Fruit fly (Drosophila melanogaster) whole organism, adult: ENCODE results near the gene CG6126.

Experiments used
- CG11617 ChIP-seq: fragments of 200-800 bp; sonication (Bioruptor generic); optimal IDR thresholded peaks from 2 replicates; lab custom pipeline; 2017; ENCODE audit warnings: mild to moderate bottlenecking, missing biosample characterization, missing genetic modification reagents, missing genetic modification characterization
- CG12768 ChIP-seq: fragments of 200-800 bp; sonication (Bioruptor generic); optimal IDR thresholded peaks from 2 replicates; lab custom pipeline; 2017; ENCODE audit warnings: missing biosample characterization, missing genetic modification characterization, mild to moderate bottlenecking, moderate library complexity, missing genetic modification reagents
- CG14711 ChIP-seq: fragments of 200-800 bp; sonication (Bioruptor generic); optimal IDR thresholded peaks from 2 replicates; lab custom pipeline; 2018; ENCODE audit warnings: missing biosample characterization, mild to moderate bottlenecking, missing genetic modification characterization, moderate library complexity
- CG1620 ChIP-seq: fragments of 200-800 bp; sonication (Bioruptor generic); optimal IDR thresholded peaks from 2 replicates; lab custom pipeline; 2016; ENCODE audit warnings: missing biosample characterization, missing genetic modification characterization
- CG33017 ChIP-seq: fragments of 200-800 bp; sonication (Bioruptor generic); optimal IDR thresholded peaks from 2 replicates; lab custom pipeline; 2018; ENCODE audit warnings: missing biosample characterization, mild to moderate bottlenecking, missing genetic modification characterization, moderate library complexity
- CG5204 ChIP-seq: fragments of 200-800 bp; sonication (Bioruptor generic); optimal IDR thresholded peaks from 2 replicates; lab custom pipeline; 2016; ENCODE audit warnings: missing biosample characterization, missing genetic modification characterization
- CG7045 ChIP-seq: fragments of 200-800 bp; sonication (Bioruptor generic); optimal IDR thresholded peaks from 2 replicates; lab custom pipeline; 2017; ENCODE audit warnings: missing biosample characterization, mild to moderate bottlenecking, missing genetic modification characterization
- CG7101 ChIP-seq: fragments of 200-800 bp; sonication (Bioruptor generic); optimal IDR thresholded peaks from 2 replicates; lab custom pipeline; 2018; ENCODE audit warnings: missing biosample characterization, mild to moderate bottlenecking, missing genetic modification characterization, moderate library complexity
- Clk ChIP-seq: fragments of 200-800 bp; sonication (Bioruptor generic); optimal IDR thresholded peaks from 2 replicates; lab custom pipeline; 2017; ENCODE audit warnings: missing biosample characterization, missing genetic modification characterization
- Crg-1 ChIP-seq: fragments of 200-800 bp; sonication (Bioruptor generic); optimal IDR thresholded peaks from 2 replicates; lab custom pipeline; 2016; ENCODE audit warnings: missing biosample characterization, missing genetic modification characterization
- Hr96 ChIP-seq: fragments of 200-800 bp; sonication (Bioruptor generic); optimal IDR thresholded peaks from 2 replicates; lab custom pipeline; 2016; ENCODE audit warnings: missing biosample characterization, missing genetic modification characterization
- Mnt ChIP-seq: fragments of 200-800 bp; sonication (Bioruptor generic); optimal IDR thresholded peaks from 2 replicates; lab custom pipeline; 2016; ENCODE audit warnings: missing biosample characterization, mild to moderate bottlenecking, missing genetic modification characterization
- bab1 ChIP-seq: fragments of 200-800 bp; sonication (Bioruptor generic); optimal IDR thresholded peaks from 3 replicates; lab custom pipeline; 2019; ENCODE audit warnings: missing biosample characterization, mild to moderate bottlenecking, missing genetic modification characterization, moderate library complexity
- cic ChIP-seq: fragments of 200-800 bp; sonication (Bioruptor generic); optimal IDR thresholded peaks from 2 replicates; lab custom pipeline; 2017; ENCODE audit warnings: missing biosample characterization, mild to moderate bottlenecking, missing genetic modification characterization, moderate library complexity
- cnc ChIP-seq, 2 experiments: fragments of >200 bp; optimal IDR thresholded peaks; 2 replicates each; lab custom pipeline; 2017
- kay ChIP-seq: fragments of 200-800 bp; sonication (Bioruptor generic); peaks from one replicate; lab custom pipeline; 2016; ENCODE audit warnings: missing biosample characterization, missing genetic modification characterization, borderline replicate concordance
- ovo ChIP-seq: fragments of 200-800 bp; sonication (Bioruptor generic); optimal IDR thresholded peaks from 2 replicates; lab custom pipeline; 2016; ENCODE audit warnings: missing biosample characterization, missing genetic modification characterization
- pad ChIP-seq: fragments of 200-800 bp; sonication (Bioruptor generic); optimal IDR thresholded peaks from 3 replicates; lab custom pipeline; 2017; ENCODE audit warnings: missing biosample characterization, missing genetic modification characterization, mild to moderate bottlenecking, moderate library complexity, missing genetic modification reagents
- tj ChIP-seq: fragments of 200-800 bp; sonication (Bioruptor generic); optimal IDR thresholded peaks from 3 replicates; lab custom pipeline; 2017; ENCODE audit warnings: missing biosample characterization, mild to moderate bottlenecking, missing genetic modification characterization, moderate library complexity
- toe ChIP-seq: fragments of 200-800 bp; sonication (Bioruptor generic); optimal IDR thresholded peaks from 2 replicates; lab custom pipeline; 2016; ENCODE audit warnings: missing biosample characterization, missing genetic modification characterization

The CG6126 gene

dm6 chr3R:16247609-16248499, 45.0 kb upstream of the CG6126 start:
- no peak for TF ChIP-seq cic (GFP tag; lab: Kevin White, UChicago)
- peak; percentile 59 for TF ChIP-seq Hr96 (GFP tag; lab: Kevin White, UChicago)
- peak; percentile 76 for TF ChIP-seq CG5204 (GFP tag; lab: Kevin White, UChicago)
- TF ChIP-seq CG1620 = no peak
- TF ChIP-seq CG11617 = peak; percentile 36
- TF ChIP-seq CG12768 (GFP tag; lab: Kevin White, UChicago) = peak; percentile 96
- peak; percentile 15 for TF ChIP-seq tj (GFP tag; lab: Kevin White, UChicago)
- TF ChIP-seq CG7045 (GFP tag; lab: Kevin White, UChicago) = peak; percentile 93
- TF ChIP-seq Crg-1 (GFP tag; lab: Kevin White, UChicago) = no peak
- TF ChIP-seq CG33017 = peak; percentile 62
- TF ChIP-seq CG14711 (tag; lab: Kevin White, UChicago) = peak; percentile 74
- no peak for TF ChIP-seq cnc (optimal IDR thresholded peaks at IDR 0.05; lab: Kevin White, UChicago)
- no peak for TF ChIP-seq kay (GFP tag; lab: Kevin White, UChicago)
- TF ChIP-seq pad = peak; percentile 56
- TF ChIP-seq toe (GFP tag; lab: Kevin White, UChicago) = peak; percentile 91
- TF ChIP-seq CG7101 (tag; lab: Kevin White, UChicago) = peak; percentile 75
- TF ChIP-seq ovo (GFP tag; lab: Kevin White, UChicago) = no peak
- peak; percentile 96 for TF ChIP-seq Clk (GFP tag; lab: Kevin White, UChicago)

dm6 chr3R:16247027-16247426, 44.1 kb upstream of the CG6126 start:
- TF ChIP-seq pad (no peak), Hr96 (GFP tag; lab: Kevin White, UChicago) (no peak), Crg-1 (GFP tag; lab: Kevin White, UChicago) (no peak), tj (GFP tag; lab: Kevin White, UChicago) (no peak), CG33017 (no peak), cnc (optimal IDR thresholded peaks at IDR 0.05; lab: Kevin White, UChicago) (no peak), bab1 (GFP tag; lab: Kevin White, UChicago) (no peak), kay (GFP tag; lab: Kevin White, UChicago) (no peak), CG5204 (GFP tag; lab: Kevin White, UChicago) (no peak), CG12768 (GFP tag; lab: Kevin White, UChicago) (no peak), toe (GFP tag; lab: Kevin White, UChicago) (no peak), Clk (GFP tag; lab: Kevin White, UChicago) (no peak), Mnt (no peak), CG7045 (GFP tag; lab: Kevin White, UChicago) (no peak), ovo (GFP tag; lab: Kevin White, UChicago) (no peak), CG14711 (tag; lab: Kevin White, UChicago) (no peak), CG11617 (no peak), cic (GFP tag; lab: Kevin White, UChicago) (no peak), CG7101 (tag; lab: Kevin White, UChicago) (no peak)

dm6 chr3R:16245298-16246098, 42.6 kb upstream of the CG6126 start:
- TF ChIP-seq CG1620 (no peak), CG11617 (no peak), cic (GFP tag; lab: Kevin White, UChicago) (no peak), kay (GFP tag; lab: Kevin White, UChicago) (no peak), Crg-1 (GFP tag; lab: Kevin White, UChicago) (no peak), CG5204 (GFP tag; lab: Kevin White, UChicago) (no peak), Clk (GFP tag; lab: Kevin White, UChicago) (no peak), CG7101 (tag; lab: Kevin White, UChicago) (no peak), CG12768 (GFP tag; lab: Kevin White, UChicago) (no peak), bab1 (GFP tag; lab: Kevin White, UChicago) (no peak), tj (GFP tag; lab: Kevin White, UChicago) (no peak), CG14711 (tag; lab: Kevin White, UChicago) (no peak), cnc (optimal IDR thresholded peaks at IDR 0.05; lab: Kevin White, UChicago) (no peak), CG33017 (no peak)

- TF ChIP-seq Hr96 (GFP tag; lab: Kevin White, UChicago) (no peak), Crg-1 (GFP tag; lab: Kevin White, UChicago) (peak; percentile 15), Clk (GFP tag; lab: Kevin White, UChicago) (no peak), tj (GFP tag; lab: Kevin White, UChicago) (peak; percentile 60), CG12768 (GFP tag; lab: Kevin White, UChicago) (peak; percentile 42), cnc (optimal IDR thresholded peaks at IDR 0.05; lab: Kevin White, UChicago) (no peak), cic (GFP tag; lab: Kevin White, UChicago) (peak; percentile 42)
These were observed 41.5 kb upstream of the CG6126 start for dm6 chr3R:16244241-16244977.
